Fruit fly (Drosophila melanogaster): ENCODE measurements around the gene Ser6.

The Ser6 gene

DNA sequence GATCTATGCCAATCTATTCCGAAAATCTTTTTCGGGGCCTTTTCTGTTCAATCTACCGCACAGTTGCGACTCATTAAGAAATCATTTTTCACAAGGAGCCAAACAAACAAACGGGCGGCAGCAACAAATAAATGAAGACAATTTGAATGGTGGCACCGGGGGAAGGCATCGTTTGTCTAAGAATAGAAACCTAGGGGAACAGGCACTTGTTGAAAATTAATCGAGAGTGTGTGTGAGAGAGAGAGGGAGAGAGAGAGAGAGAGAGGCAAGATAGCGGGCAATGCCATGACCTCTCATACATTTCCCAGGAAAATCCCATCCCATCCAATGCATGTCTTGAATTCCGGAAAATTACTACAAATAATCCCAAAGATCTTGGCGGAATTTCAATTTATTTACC, 46.9 kb downstream of the Ser6 start:
- TF ChIP-seq rgr (GFP tag; optimal IDR thresholded peaks at IDR 0.05), result no peak
- TF ChIP-seq CG32264 (GFP tag; optimal IDR thresholded peaks at IDR 0.05), result no peak
- no peak for TF ChIP-seq fru (GFP tag; optimal IDR thresholded peaks at IDR 0.05)
- TF ChIP-seq Myc (optimal IDR thresholded peaks at IDR 0.05), result no peak
- TF ChIP-seq dsf (GFP tag; optimal IDR thresholded peaks at IDR 0.05; ENCODE audit: borderline replicate concordance), result no peak
- no peak for TF ChIP-seq Jra (GFP tag; optimal IDR thresholded peaks at IDR 0.05)
- TF ChIP-seq sv (GFP tag; optimal IDR thresholded peaks at IDR 0.05), result no peak
- TF ChIP-seq Hnf4 (GFP tag; optimal IDR thresholded peaks at IDR 0.05), result no peak
- TF ChIP-seq Dif (GFP tag; optimal IDR thresholded peaks at IDR 0.05; ENCODE audit: partially characterized antibody), result no peak
- TF ChIP-seq h (GFP tag; optimal IDR thresholded peaks at IDR 0.05), result no peak
- TF ChIP-seq Rel (GFP tag; optimal IDR thresholded peaks at IDR 0.05), result no peak
- no peak for TF ChIP-seq Rel (tag; optimal IDR thresholded peaks at IDR 0.05)
- no peak for TF ChIP-seq tai (GFP tag; optimal IDR thresholded peaks at IDR 0.05)
- TF ChIP-seq Hr78 (GFP tag; optimal IDR thresholded peaks at IDR 0.05), result no peak
- no peak for TF ChIP-seq OdsH (GFP tag; optimal IDR thresholded peaks at IDR 0.05)
- no peak for TF ChIP-seq CrebA (GFP tag; optimal IDR thresholded peaks at IDR 0.05; ENCODE audit: borderline replicate concordance)
- no peak for TF ChIP-seq foxo (GFP tag; optimal IDR thresholded peaks at IDR 0.05)
- no peak for TF ChIP-seq CG9705 (GFP tag; optimal IDR thresholded peaks at IDR 0.05)
- no peak for TF ChIP-seq Sp1 (GFP tag; optimal IDR thresholded peaks at IDR 0.05)
